Worm (Caenorhabditis elegans) whole organism, L1 larva: ENCODE data around the gene F57F5.3.

Experiments
- ama-1 ChIP-seq: fragments of 150-350 bp; optimal IDR thresholded peaks from 2 replicates; lab custom pipeline; 2014
- blmp-1 ChIP-seq: fragments of 150-350 bp; optimal IDR thresholded peaks from 2 replicates; lab custom pipeline; 2014; ENCODE audit warnings: missing biosample characterization, missing genetic modification characterization
- elt-3 ChIP-seq, 6 experiments: fragments of 150-350 bp in 1 of 6; sonication (generic microtip); optimal IDR thresholded peaks; 2 replicates each; lab custom pipeline; 2017 to 2018; ENCODE audit warnings: missing biosample characterization in 6 of 6, missing genetic modification characterization in 6 of 6, inconsistent platforms in 1 of 6
- fkh-10 ChIP-seq: sonication (generic microtip); optimal IDR thresholded peaks from 2 replicates; lab custom pipeline; 2017; ENCODE audit warnings: missing biosample characterization, missing genetic modification reagents, missing genetic modification characterization
- lin-13 ChIP-seq: fragments of 150-350 bp; optimal IDR thresholded peaks from 2 replicates; lab custom pipeline; 2014; ENCODE audit warnings: missing biosample characterization, missing genetic modification reagents, missing genetic modification characterization
- mdl-1 ChIP-seq, 2 experiments: fragments of 150-350 bp; optimal IDR thresholded peaks; 2 replicates each; lab custom pipeline; 2014 to 2017; ENCODE audit warnings: missing biosample characterization in 2 of 2, missing genetic modification characterization in 2 of 2, inconsistent platforms in 1 of 2
- nhr-11 ChIP-seq: fragments of 150-350 bp; optimal IDR thresholded peaks from 2 replicates; lab custom pipeline; 2014; ENCODE audit warnings: missing biosample characterization, missing genetic modification characterization
- nhr-19 ChIP-seq: fragments of 200-800 bp; sonication (Bioruptor generic); conservative IDR thresholded peaks from 2 replicates; pipeline ENCODE4 v1.3.6; 2022; ENCODE audit warnings: missing genetic modification characterization, missing compliant biosample characterization
- swsn-7 ChIP-seq: sonication (generic microtip); optimal IDR thresholded peaks from 2 replicates; lab custom pipeline; 2016; ENCODE audit warnings: missing genetic modification characterization, missing compliant biosample characterization
- tbx-2 ChIP-seq: sonication (generic microtip); optimal IDR thresholded peaks from 2 replicates; lab custom pipeline; 2016; ENCODE audit warnings: missing genetic modification characterization, missing compliant biosample characterization
- tlp-1 ChIP-seq: fragments of 150-350 bp; optimal IDR thresholded peaks from 2 replicates; lab custom pipeline; 2014; ENCODE audit warnings: missing biosample characterization, missing genetic modification characterization

- TF ChIP-seq blmp-1 (tag; lab: Kevin White, UChicago) (no peak), nhr-11 (tag; lab: Kevin White, UChicago) (no peak), tbx-2 (tag; lab: Kevin White, UChicago) (no peak), fkh-10 (GFP tag; lab: Kevin White, UChicago) (no peak), lin-13 (no peak), elt-3 (tag; optimal IDR thresholded peaks at IDR 0.05; lab: Kevin White, UChicago) (no peak), nhr-19 (GFP tag; lab: Robert Waterston, UW) (no peak), swsn-7 (tag; lab: Kevin White, UChicago) (no peak), tlp-1 (tag; lab: Kevin White, UChicago) (no peak), ama-1 (lab: Kevin White, UChicago) (no peak), mdl-1 (tag; optimal IDR thresholded peaks at IDR 0.05; lab: Kevin White, UChicago) (peak in 1 of 2 experiments; percentile 9)
Measured at ce11 chrV:12002866-12003485, 3.4 kb downstream of the F57F5.3 start, which contains the start of gene cpr-9.
